Fruit fly (Drosophila melanogaster) whole organism, embryonic: ENCODE measurements around the gene CG13124.
A peak's percentile ranks its signal among the peaks of the same experiment; 100 is the strongest.

ENCODE experiments used
- Adf1 ChIP-seq: fragments of 200-800 bp; sonication (Bioruptor generic); IDR thresholded peaks from 2 replicates; pipeline ENCODE4 v1.3.6; 2022; ENCODE audit warnings: missing biosample characterization, missing genetic modification characterization
- Atf-2 ChIP-seq: fragments of 200-800 bp; sonication (Bioruptor generic); optimal IDR thresholded peaks from 2 replicates; lab custom pipeline; 2016; ENCODE audit warnings: missing biosample characterization, missing genetic modification characterization
- Bteb2 ChIP-seq: fragments of 200-800 bp; sonication (Bioruptor generic); optimal IDR thresholded peaks from 2 replicates; lab custom pipeline; 2016; ENCODE audit warnings: missing biosample characterization, missing genetic modification characterization
- CG10209 ChIP-seq: fragments of 200-800 bp; sonication (Bioruptor generic); optimal IDR thresholded peaks from 3 replicates; lab custom pipeline; 2017; ENCODE audit warnings: missing biosample characterization, mild to moderate bottlenecking, missing genetic modification characterization, missing genetic modification reagents
- CG11247 ChIP-seq: fragments of 200-800 bp; sonication (Bioruptor generic); IDR thresholded peaks from 2 replicates; pipeline ENCODE4 v1.3.6; 2022; ENCODE audit warnings: missing biosample characterization, missing genetic modification characterization
- CG11696 ChIP-seq: fragments of 200-800 bp; sonication (Bioruptor generic); IDR thresholded peaks from 2 replicates; pipeline ENCODE4 v1.3.6; 2022; ENCODE audit warnings: missing biosample characterization, missing genetic modification characterization
- CG12659 ChIP-seq: fragments of 200-800 bp; sonication (Bioruptor generic); optimal IDR thresholded peaks from 3 replicates; lab custom pipeline; 2017; ENCODE audit warnings: mild to moderate bottlenecking, missing biosample characterization, missing genetic modification reagents, missing genetic modification characterization
- CG13287 ChIP-seq: fragments of 200-800 bp; sonication (Bioruptor generic); IDR thresholded peaks from 2 replicates; pipeline ENCODE4 v1.3.6; 2022; ENCODE audit warnings: missing biosample characterization, missing genetic modification characterization; ENCODE audit not compliant: partially characterized antibody
- CG1647 ChIP-seq: fragments of 200-800 bp; sonication (Bioruptor generic); optimal IDR thresholded peaks from 3 replicates; lab custom pipeline; 2016; ENCODE audit warnings: missing biosample characterization, missing genetic modification characterization
- CG1792 ChIP-seq: fragments of 200-800 bp; sonication (Bioruptor generic); optimal IDR thresholded peaks from 2 replicates; lab custom pipeline; 2016; ENCODE audit warnings: missing biosample characterization, missing genetic modification characterization
- CG18476 ChIP-seq: fragments of 200-800 bp; sonication (Bioruptor generic); optimal IDR thresholded peaks from 2 replicates; lab custom pipeline; 2016; ENCODE audit warnings: missing biosample characterization, mild to moderate bottlenecking, missing genetic modification characterization
- CG2116 ChIP-seq: fragments of 200-800 bp; sonication (Bioruptor generic); optimal IDR thresholded peaks from 3 replicates; lab custom pipeline; 2018; ENCODE audit warnings: missing biosample characterization, mild to moderate bottlenecking, missing genetic modification characterization
- CG2129 ChIP-seq: fragments of 200-800 bp; sonication (Bioruptor generic); IDR thresholded peaks from 2 replicates; pipeline ENCODE4 v1.3.6; 2022; ENCODE audit warnings: missing biosample characterization, missing genetic modification characterization; ENCODE audit not compliant: partially characterized antibody
- CG2875 ChIP-seq: fragments of 200-800 bp; sonication (Bioruptor generic); optimal IDR thresholded peaks from 2 replicates; lab custom pipeline; 2017; ENCODE audit warnings: missing biosample characterization, mild to moderate bottlenecking, missing genetic modification characterization, missing genetic modification reagents
- CG2889 ChIP-seq: fragments of 200-800 bp; sonication (Bioruptor generic); IDR thresholded peaks from 3 replicates; pipeline ENCODE4 v1.3.6; 2022; ENCODE audit warnings: missing biosample characterization, missing genetic modification characterization
- CG33213 ChIP-seq: fragments of 200-800 bp; sonication (Bioruptor generic); optimal IDR thresholded peaks from 3 replicates; lab custom pipeline; 2016; ENCODE audit warnings: missing biosample characterization, missing genetic modification characterization
- CG4404 ChIP-seq: fragments of 200-800 bp; sonication (Bioruptor generic); IDR thresholded peaks from 2 replicates; pipeline ENCODE4 v1.3.6; 2022; ENCODE audit warnings: missing biosample characterization, missing genetic modification characterization
- CG6791 ChIP-seq: fragments of 200-800 bp; sonication (Bioruptor generic); IDR thresholded peaks from 3 replicates; pipeline ENCODE4 v1.3.6; 2022; ENCODE audit warnings: missing biosample characterization, missing genetic modification characterization; ENCODE audit not compliant: partially characterized antibody
- CG8281 ChIP-seq: fragments of 200-800 bp; sonication (Bioruptor generic); optimal IDR thresholded peaks from 2 replicates; lab custom pipeline; 2018; ENCODE audit warnings: missing biosample characterization, mild to moderate bottlenecking, missing genetic modification characterization, moderate library complexity
- Camta ChIP-seq: fragments of 200-800 bp; sonication (Bioruptor generic); optimal IDR thresholded peaks from 2 replicates; lab custom pipeline; 2016; ENCODE audit warnings: missing biosample characterization, missing genetic modification characterization
- D19A ChIP-seq: fragments of 200-800 bp; optimal IDR thresholded peaks from 3 replicates; lab custom pipeline; 2019; ENCODE audit warnings: missing biosample characterization, mild to moderate bottlenecking, missing genetic modification characterization, moderate library complexity
- Dbx ChIP-seq: fragments of 200-800 bp; sonication (Bioruptor generic); IDR thresholded peaks from 3 replicates; pipeline ENCODE4 v1.3.6; 2022; ENCODE audit warnings: missing biosample characterization, missing genetic modification characterization
- H2.0 ChIP-seq: fragments of 200-800 bp; sonication (Bioruptor generic); IDR thresholded peaks from 2 replicates; pipeline ENCODE4 v1.3.6; 2022; ENCODE audit warnings: missing biosample characterization, missing genetic modification characterization
- Hmx ChIP-seq: fragments of 200-800 bp; sonication (Bioruptor generic); optimal IDR thresholded peaks from 2 replicates; lab custom pipeline; 2016; ENCODE audit warnings: missing biosample characterization, missing genetic modification characterization
- Mrtf ChIP-seq: fragments of 200-800 bp; sonication (Bioruptor generic); IDR thresholded peaks from 3 replicates; pipeline ENCODE4 v1.3.6; 2022; ENCODE audit warnings: missing biosample characterization, missing genetic modification characterization
- Oaz ChIP-seq: fragments of 200-800 bp; sonication (Bioruptor generic); IDR thresholded peaks from 2 replicates; pipeline ENCODE4 v1.3.6; 2022; ENCODE audit warnings: missing biosample characterization, missing genetic modification characterization
- Poxn ChIP-seq: fragments of 200-800 bp; sonication (Bioruptor generic); IDR thresholded peaks from 2 replicates; pipeline ENCODE4 v1.3.6; 2022; ENCODE audit warnings: missing biosample characterization, missing genetic modification characterization
- Xbp1 ChIP-seq: fragments of 200-800 bp; sonication (Bioruptor generic); optimal IDR thresholded peaks from 3 replicates; lab custom pipeline; 2016; ENCODE audit warnings: missing biosample characterization, mild to moderate bottlenecking, missing genetic modification characterization
- bigmax ChIP-seq: fragments of 200-800 bp; sonication (Bioruptor generic); optimal IDR thresholded peaks from 2 replicates; lab custom pipeline; 2018; ENCODE audit warnings: missing biosample characterization, mild to moderate bottlenecking, missing genetic modification characterization
- cato ChIP-seq: fragments of 200-800 bp; sonication (Bioruptor generic); optimal IDR thresholded peaks from 2 replicates; lab custom pipeline; 2016; ENCODE audit warnings: missing biosample characterization, missing genetic modification characterization, borderline replicate concordance
- chinmo ChIP-seq: fragments of 200-800 bp; sonication (Bioruptor generic); IDR thresholded peaks from 4 replicates; pipeline ENCODE4 v1.3.6; 2022; ENCODE audit warnings: missing biosample characterization, missing genetic modification characterization; ENCODE audit not compliant: partially characterized antibody
- crc ChIP-seq: fragments of 200-800 bp; sonication (Bioruptor generic); optimal IDR thresholded peaks from 2 replicates; lab custom pipeline; 2016; ENCODE audit warnings: missing biosample characterization, missing genetic modification characterization
- danr ChIP-seq: fragments of 200-800 bp; sonication (Bioruptor generic); IDR thresholded peaks from 2 replicates; pipeline ENCODE4 v1.3.6; 2022; ENCODE audit warnings: missing biosample characterization, missing genetic modification characterization
- dimm ChIP-seq: fragments of 200-800 bp; sonication (Bioruptor generic); IDR thresholded peaks from 2 replicates; pipeline ENCODE4 v1.3.6; 2022; ENCODE audit warnings: missing biosample characterization, missing genetic modification characterization
- fd3F ChIP-seq: fragments of 200-800 bp; sonication (Bioruptor generic); optimal IDR thresholded peaks from 2 replicates; lab custom pipeline; 2018; ENCODE audit warnings: missing biosample characterization, mild to moderate bottlenecking, missing genetic modification characterization, moderate library complexity
- fru ChIP-seq: fragments of >200 bp; optimal IDR thresholded peaks from 2 replicates; lab custom pipeline; 2017
- insv ChIP-seq, 2 experiments: fragments of 200-800 bp; sonication (Bioruptor generic); optimal IDR thresholded peaks; 3 replicates each; lab custom pipeline; 2016 to 2018; ENCODE audit warnings: missing biosample characterization in 2 of 2, missing genetic modification characterization in 2 of 2
- klu ChIP-seq: fragments of 200-800 bp; sonication (Bioruptor generic); IDR thresholded peaks from 2 replicates; pipeline ENCODE4 v1.3.6; 2022; ENCODE audit warnings: missing biosample characterization, missing genetic modification characterization
- lbe ChIP-seq: fragments of 200-800 bp; sonication (Bioruptor generic); optimal IDR thresholded peaks from 2 replicates; lab custom pipeline; 2016; ENCODE audit warnings: missing biosample characterization, mild to moderate bottlenecking, missing genetic modification characterization
- lov ChIP-seq, 2 experiments: fragments of 200-800 bp in 1 of 2; fragments of >200 bp in 1 of 2; sonication (Bioruptor generic) in 1 of 2; IDR thresholded peaks in 1 of 2; optimal IDR thresholded peaks in 1 of 2; 2 replicates in 1 of 2; 3 replicates in 1 of 2; pipeline versions ENCODE4 v1.3.6 to Lab custom; 2017 to 2022; ENCODE audit warnings: missing biosample characterization in 1 of 2, missing genetic modification characterization in 1 of 2
- luna ChIP-seq: fragments of 200-800 bp; sonication (Bioruptor generic); optimal IDR thresholded peaks from 2 replicates; lab custom pipeline; 2016; ENCODE audit warnings: missing biosample characterization, missing genetic modification characterization
- oc ChIP-seq: fragments of 200-800 bp; sonication (Bioruptor generic); optimal IDR thresholded peaks from 2 replicates; lab custom pipeline; 2018; ENCODE audit warnings: missing biosample characterization, mild to moderate bottlenecking, missing genetic modification characterization, moderate library complexity
- peb ChIP-seq: fragments of 200-800 bp; sonication (Bioruptor generic); IDR thresholded peaks from 2 replicates; pipeline ENCODE4 v1.3.6; 2022; ENCODE audit warnings: missing biosample characterization, missing genetic modification characterization
- pita ChIP-seq: fragments of 200-800 bp; sonication (Bioruptor generic); optimal IDR thresholded peaks from 2 replicates; lab custom pipeline; 2017; ENCODE audit warnings: missing biosample characterization, mild to moderate bottlenecking, missing genetic modification characterization
- pzg ChIP-seq: fragments of 200-800 bp; sonication (Bioruptor generic); optimal IDR thresholded peaks from 3 replicates; lab custom pipeline; 2018; ENCODE audit warnings: missing biosample characterization, mild to moderate bottlenecking, missing genetic modification characterization, moderate library complexity
- sd ChIP-seq: fragments of 200-800 bp; sonication (Bioruptor generic); optimal IDR thresholded peaks from 3 replicates; lab custom pipeline; 2018; ENCODE audit warnings: missing biosample characterization, mild to moderate bottlenecking, missing genetic modification characterization, moderate library complexity
- sna ChIP-seq: fragments of 200-800 bp; sonication (Bioruptor generic); IDR thresholded peaks from 2 replicates; pipeline ENCODE4 v1.3.6; 2022; ENCODE audit warnings: missing biosample characterization, missing genetic modification characterization; ENCODE audit not compliant: partially characterized antibody
- sug ChIP-seq: fragments of 200-800 bp; optimal IDR thresholded peaks from 2 replicates; lab custom pipeline; 2019; ENCODE audit warnings: missing biosample characterization, mild to moderate bottlenecking, missing genetic modification characterization, moderate library complexity
- ttk ChIP-seq: fragments of 200-800 bp; sonication (Bioruptor generic); IDR thresholded peaks from 2 replicates; pipeline ENCODE4 v2.1.2; 2022; ENCODE audit warnings: missing biosample characterization, missing genetic modification characterization
- wor ChIP-seq: fragments of 200-800 bp; sonication (Bioruptor generic); IDR thresholded peaks from 2 replicates; pipeline ENCODE4 v1.3.6; 2022; ENCODE audit warnings: missing biosample characterization, missing genetic modification characterization
- yki ChIP-seq: fragments of >200 bp; optimal IDR thresholded peaks from 3 replicates; lab custom pipeline; 2018
- zf30C ChIP-seq: fragments of 200-800 bp; sonication (Bioruptor generic); optimal IDR thresholded peaks from 3 replicates; lab custom pipeline; 2018; ENCODE audit warnings: missing biosample characterization, mild to moderate bottlenecking, missing genetic modification characterization

CG13124 gene

dm6 chr2L:9887856-9888269 lies 20.6 kb downstream of the CG13124 start, which contains the start of gene Fkbp59 (continued):
- TF ChIP-seq CG2889: no peak
- peak; percentile 49 for TF ChIP-seq Dbx (GFP tag; lab: Robert Waterston, UW)
- no peak for TF ChIP-seq CG11696
- no peak for TF ChIP-seq yki
- TF ChIP-seq fru (lab: Kevin White, UChicago): no peak
- TF ChIP-seq CG8281 (tag; lab: Kevin White, UChicago): no peak
- TF ChIP-seq CG18476 (GFP tag; lab: Kevin White, UChicago): no peak
- no peak for TF ChIP-seq CG11247 (GFP tag; lab: Robert Waterston, UW)
- no peak for TF ChIP-seq bigmax (GFP tag; lab: Kevin White, UChicago)
- TF ChIP-seq CG12659 (GFP tag; lab: Kevin White, UChicago): peak; percentile 37
- peak; percentile 38 for TF ChIP-seq CG33213 (GFP tag; lab: Kevin White, UChicago)
- TF ChIP-seq Xbp1 (GFP tag; lab: Kevin White, UChicago): peak; percentile 40
- TF ChIP-seq CG10209 (GFP tag; lab: Kevin White, UChicago): no peak
- TF ChIP-seq CG13287 (GFP tag; lab: Robert Waterston, UW): peak; percentile 82
- no peak for TF ChIP-seq oc
- TF ChIP-seq Atf-2 (GFP tag; lab: Kevin White, UChicago): no peak
- TF ChIP-seq CG2116: peak; percentile 33
- TF ChIP-seq dimm (GFP tag; lab: Robert Waterston, UW): no peak
- TF ChIP-seq cato (GFP tag; lab: Kevin White, UChicago): no peak
- TF ChIP-seq chinmo (GFP tag; lab: Robert Waterston, UW): 0 out of 4 replicates have a peak, but pooled peaks have one; percentile 46
- no peak for TF ChIP-seq CG2129 (GFP tag; lab: Robert Waterston, UW)
- TF ChIP-seq lbe: no peak
- TF ChIP-seq sd (tag; lab: Kevin White, UChicago): peak; percentile 55
- TF ChIP-seq crc (GFP tag; lab: Kevin White, UChicago): no peak
- TF ChIP-seq Oaz: no peak
- TF ChIP-seq luna (GFP tag; lab: Kevin White, UChicago): no peak
- no peak for TF ChIP-seq danr
- no peak for TF ChIP-seq Camta (GFP tag; lab: Kevin White, UChicago)
- no peak for TF ChIP-seq CG4404 (GFP tag; lab: Robert Waterston, UW)
- no peak for TF ChIP-seq sug (tag; lab: Kevin White, UChicago)
- peak; percentile 78 for TF ChIP-seq pzg (GFP tag; lab: Kevin White, UChicago)
- no peak for TF ChIP-seq H2.0 (GFP tag; lab: Robert Waterston, UW)
- no peak for TF ChIP-seq peb (GFP tag; lab: Robert Waterston, UW)
- no peak for TF ChIP-seq ttk (GFP tag; lab: Robert Waterston, UW)
- TF ChIP-seq CG1792 (GFP tag; lab: Kevin White, UChicago): no peak
- TF ChIP-seq lov (optimal IDR thresholded peaks at IDR 0.05; lab: Kevin White, UChicago): no peak
- no peak for TF ChIP-seq lov (GFP tag; IDR thresholded peaks at IDR 0.05; lab: Robert Waterston, UW)
- no peak for TF ChIP-seq Mrtf (GFP tag; lab: Robert Waterston, UW)
- TF ChIP-seq D19A (tag; lab: Kevin White, UChicago): no peak
- no peak for TF ChIP-seq Poxn (GFP tag; lab: Robert Waterston, UW)
- peak; percentile 94 for TF ChIP-seq CG6791 (GFP tag; lab: Robert Waterston, UW)
- no peak for TF ChIP-seq CG1647
- no peak for TF ChIP-seq wor (GFP tag; lab: Robert Waterston, UW)
- TF ChIP-seq insv (GFP tag; optimal IDR thresholded peaks at IDR 0.05; lab: Kevin White, UChicago): peak in 1 of 2 experiments; percentile 43
- no peak for TF ChIP-seq fd3F (GFP tag; lab: Kevin White, UChicago)
- no peak for TF ChIP-seq Adf1 (GFP tag; lab: Robert Waterston, UW)
- TF ChIP-seq sna (GFP tag; lab: Robert Waterston, UW): peak; percentile 69
- TF ChIP-seq zf30C (GFP tag; lab: Kevin White, UChicago): no peak
- no peak for TF ChIP-seq Hmx (GFP tag; lab: Kevin White, UChicago)
- no peak for TF ChIP-seq klu (GFP tag; lab: Robert Waterston, UW)
- peak; percentile 88 for TF ChIP-seq pita (GFP tag; lab: Kevin White, UChicago)
- no peak for TF ChIP-seq Bteb2 (GFP tag; lab: Kevin White, UChicago)
- no peak for TF ChIP-seq CG2875 (GFP tag; lab: Kevin White, UChicago)
